Fruit fly (Drosophila melanogaster): Measurements from ENCODE around the gene CG7300.
A peak's percentile ranks its signal among the peaks of the same experiment; 100 is the strongest.

The CG7300 gene

DNA sequence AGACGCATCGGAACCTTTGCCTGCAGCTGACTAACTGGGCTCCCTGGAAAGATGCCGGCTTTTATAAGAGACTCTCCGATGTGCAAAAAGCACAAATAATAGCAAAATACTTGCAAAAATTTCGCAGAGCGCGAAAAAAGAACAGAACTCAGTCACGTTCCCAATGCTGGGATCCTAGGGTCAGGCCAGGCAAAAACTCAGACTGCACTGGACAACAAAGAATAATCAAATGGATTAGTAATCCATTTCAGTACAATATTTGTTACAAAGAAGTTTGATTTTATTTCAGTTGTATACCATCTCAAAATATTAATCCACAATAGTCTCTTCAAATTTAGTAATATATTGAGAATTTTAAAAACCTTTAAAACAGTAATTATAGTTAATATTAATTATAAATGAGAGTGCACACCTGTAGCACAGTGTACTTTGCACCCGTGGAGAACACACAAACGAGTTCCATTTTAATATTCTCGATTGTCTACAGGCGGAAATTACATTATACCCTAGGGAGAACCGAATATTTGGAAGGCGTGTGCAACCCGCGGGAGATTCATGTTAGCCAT, 3.7 kb downstream of the CG7300 start, which contains the start of gene CG17108:
CG17108 (minus strand) TSS at position 51 of the 566 bp plus-strand sequence.
- TF ChIP-seq Spps (tag; optimal IDR thresholded peaks at IDR 0.05) (no peak), Mes4 (GFP tag; optimal IDR thresholded peaks at IDR 0.05) (no peak), CG1603 (tag; optimal IDR thresholded peaks at IDR 0.05) (no peak), pzg (GFP tag; optimal IDR thresholded peaks at IDR 0.05) (no peak), her (GFP tag; optimal IDR thresholded peaks at IDR 0.05) (no peak), CG17359 (tag; optimal IDR thresholded peaks at IDR 0.05) (no peak), Stat92E (GFP tag; optimal IDR thresholded peaks at IDR 0.05) (no peak), ranshi (GFP tag; IDR thresholded peaks at IDR 0.05) (no peak), CG2889 (GFP tag; IDR thresholded peaks at IDR 0.05) (no peak), CG5245 (GFP tag; optimal IDR thresholded peaks at IDR 0.05) (no peak)

DNA sequence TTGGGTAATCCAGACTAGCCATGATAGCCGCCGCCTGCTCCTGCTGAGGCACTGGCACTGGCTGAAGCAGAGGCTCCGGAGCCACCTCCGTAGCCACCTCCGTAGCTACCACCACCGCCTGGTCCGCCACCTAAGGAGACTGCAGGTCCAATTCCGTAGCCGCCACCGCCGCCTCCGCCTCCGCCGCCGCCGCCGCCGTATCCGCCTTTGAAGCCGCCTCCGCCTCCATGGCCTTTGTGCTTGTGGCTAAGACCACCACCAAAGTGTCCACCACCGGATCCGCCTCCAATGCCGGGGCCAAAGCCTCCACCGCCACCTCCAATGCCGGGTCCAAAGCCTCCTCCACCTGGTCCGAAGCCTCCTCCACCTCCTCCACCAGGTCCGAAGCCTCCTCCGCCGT, 4.8 kb downstream of the CG7300 start:
- TF ChIP-seq Hr39 (optimal IDR thresholded peaks at IDR 0.05) = peak; percentile 74
- no peak for TF ChIP-seq CG7963 (GFP tag; IDR thresholded peaks at IDR 0.05; ENCODE audit: partially characterized antibody)

DNA sequence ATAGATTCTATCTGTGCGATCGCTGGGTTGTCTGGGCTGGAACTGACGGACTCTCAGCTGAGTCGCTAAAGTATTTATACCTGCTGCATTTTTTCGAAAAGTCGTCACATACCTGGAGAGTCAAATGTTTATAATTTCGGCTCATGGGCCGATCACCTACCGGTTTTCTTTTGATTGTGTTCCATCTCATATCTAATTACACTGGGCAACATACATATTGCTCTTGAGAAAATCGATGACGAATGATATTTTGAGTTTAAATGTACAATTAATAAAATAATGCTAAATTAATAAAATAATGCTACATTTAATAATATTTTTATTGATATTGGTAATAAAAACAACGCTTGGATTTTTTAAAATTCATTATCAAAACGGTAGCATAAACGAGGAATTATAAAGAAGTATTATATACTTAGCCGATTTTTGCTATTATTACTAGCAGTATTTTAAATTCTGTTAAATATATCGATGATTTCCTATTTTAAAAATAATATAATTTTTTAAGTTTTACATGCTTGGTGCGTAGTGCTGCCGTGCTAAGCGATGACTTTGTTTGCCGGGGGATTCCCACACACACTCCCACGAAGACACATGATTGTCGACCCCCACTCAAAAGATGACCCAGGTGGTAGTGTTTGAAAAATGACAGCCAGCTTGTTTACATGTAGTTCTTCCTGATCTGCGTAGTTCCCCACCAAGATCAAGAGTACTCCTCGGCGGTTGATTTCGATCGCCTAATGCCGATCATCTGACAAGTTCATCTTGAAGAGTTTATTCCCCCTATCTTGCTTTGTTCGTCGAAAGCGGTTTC, 8.4 kb downstream of the CG7300 start, which contains the start of gene CG7294:
CG7294 (minus strand) TSS at position 51 of the 814 bp plus-strand sequence.
- no peak for TF ChIP-seq CG11247 (GFP tag; IDR thresholded peaks at IDR 0.05)
- TF ChIP-seq D (optimal IDR thresholded peaks at IDR 0.05) = no peak
- no peak for TF ChIP-seq D (GFP tag; optimal IDR thresholded peaks at IDR 0.05)
- TF ChIP-seq Max (GFP tag; optimal IDR thresholded peaks at IDR 0.05) = no peak
- no peak for TF ChIP-seq CG2129 (GFP tag; IDR thresholded peaks at IDR 0.05; ENCODE audit: partially characterized antibody)
- no peak for TF ChIP-seq eve (GFP tag; optimal IDR thresholded peaks at IDR 0.05)
- TF ChIP-seq nau (GFP tag; optimal IDR thresholded peaks at IDR 0.05) = no peak
- TF ChIP-seq gsb-n (tag; optimal IDR thresholded peaks at IDR 0.05) = peak; percentile 11
- no peak for TF ChIP-seq klu (GFP tag; IDR thresholded peaks at IDR 0.05)
- no peak for TF ChIP-seq btn (GFP tag; optimal IDR thresholded peaks at IDR 0.05)
- TF ChIP-seq CG12659 (GFP tag; optimal IDR thresholded peaks at IDR 0.05) = peak; percentile 20
- no peak for TF ChIP-seq fd102C (GFP tag; optimal IDR thresholded peaks at IDR 0.05)
- TF ChIP-seq knrl (GFP tag; IDR thresholded peaks at IDR 0.05; ENCODE audit: partially characterized antibody) = no peak
- TF ChIP-seq CG15073 (GFP tag; optimal IDR thresholded peaks at IDR 0.05) = no peak
- TF ChIP-seq odd (GFP tag; optimal IDR thresholded peaks at IDR 0.05) = no peak
- no peak for TF ChIP-seq ems (GFP tag; optimal IDR thresholded peaks at IDR 0.05)
- TF ChIP-seq CG17385 (GFP tag; optimal IDR thresholded peaks at IDR 0.05) = no peak
- TF ChIP-seq Meics (GFP tag; optimal IDR thresholded peaks at IDR 0.05) = peak; percentile 23
- no peak for TF ChIP-seq CG9437 (GFP tag; optimal IDR thresholded peaks at IDR 0.05)
- TF ChIP-seq Side (GFP tag; optimal IDR thresholded peaks at IDR 0.05) = no peak
- no peak for TF ChIP-seq Adf1 (GFP tag; IDR thresholded peaks at IDR 0.05)
- peak; percentile 5 for TF ChIP-seq Ssrp (tag; optimal IDR thresholded peaks at IDR 0.05)
- TF ChIP-seq Jarid2 (GFP tag; optimal IDR thresholded peaks at IDR 0.05) = no peak
- no peak for TF ChIP-seq Ets97D (GFP tag; optimal IDR thresholded peaks at IDR 0.05)
- peak; percentile 63 for TF ChIP-seq CG2712 (tag; optimal IDR thresholded peaks at IDR 0.05)
- TF ChIP-seq Xbp1 (GFP tag; optimal IDR thresholded peaks at IDR 0.05) = no peak
- TF ChIP-seq Neu2 (GFP tag; optimal IDR thresholded peaks at IDR 0.05; ENCODE audit: borderline replicate concordance) = no peak
- no peak for TF ChIP-seq CG9817 (tag; optimal IDR thresholded peaks at IDR 0.05)
- no peak for TF ChIP-seq E2f2 (GFP tag; IDR thresholded peaks at IDR 0.05)
- TF ChIP-seq Asciz (GFP tag; optimal IDR thresholded peaks at IDR 0.05) = peak; percentile 6
- TF ChIP-seq CG32532 (GFP tag; IDR thresholded peaks at IDR 0.05) = no peak
- no peak for TF ChIP-seq hkb (optimal IDR thresholded peaks at IDR 0.05)
- no peak for TF ChIP-seq hkb (GFP tag; IDR thresholded peaks at IDR 0.05)
- peak; percentile 36 for TF ChIP-seq PHDP (tag; optimal IDR thresholded peaks at IDR 0.05)
- TF ChIP-seq gt (GFP tag; IDR thresholded peaks at IDR 0.05) = no peak
